Worm (Caenorhabditis elegans): ENCODE data around the gene C26D10.7.

ce11 chrII:8321244-8321643 is 12.5 kb upstream of the C26D10.7 start, which contains the start of gene shw-1:
- TF ChIP-seq snpc-4 (GFP tag; optimal IDR thresholded peaks at IDR 0.05) (no peak), snpc-4 (tag; optimal IDR thresholded peaks at IDR 0.05) (no peak), mcd-1 (GFP tag; IDR thresholded peaks at IDR 0.05) (no peak), sea-2 (GFP tag; IDR thresholded peaks at IDR 0.05) (no peak)

Data from whole organism, young adult.